Worm (Caenorhabditis elegans) whole organism, L1 larva: ENCODE data around the gene F56H9.8.

Experiments
- F16B12.6 ChIP-seq: fragments of 150-350 bp; optimal IDR thresholded peaks from 2 replicates; lab custom pipeline; 2014; ENCODE audit warnings: missing biosample characterization, missing genetic modification characterization
- Y116A8C.19 ChIP-seq: sonication (generic microtip); optimal IDR thresholded peaks from 2 replicates; lab custom pipeline; 2016; ENCODE audit warnings: missing compliant biosample characterization, missing genetic modification characterization, borderline replicate concordance
- aly-2 ChIP-seq: fragments of 150-350 bp; optimal IDR thresholded peaks from 2 replicates; lab custom pipeline; 2014; ENCODE audit warnings: missing biosample characterization, missing genetic modification characterization
- blmp-1 ChIP-seq: fragments of 150-350 bp; optimal IDR thresholded peaks from 2 replicates; lab custom pipeline; 2014; ENCODE audit warnings: missing biosample characterization, missing genetic modification characterization
- ceh-8 ChIP-seq: fragments of 200-800 bp; sonication (Bioruptor generic); optimal IDR thresholded peaks from 2 replicates; lab custom pipeline; 2018; ENCODE audit warnings: mild to moderate bottlenecking, missing genetic modification characterization, moderate library complexity, missing compliant biosample characterization
- ceh-82 ChIP-seq, 3 experiments: fragments of 150-350 bp in 1 of 3; sonication (generic microtip) in 2 of 3; optimal IDR thresholded peaks; 2 replicates each; lab custom pipeline; 2014 to 2017; ENCODE audit warnings: missing biosample characterization in 3 of 3, missing genetic modification characterization in 3 of 3
- ceh-88 ChIP-seq: fragments of 200-800 bp; sonication (Bioruptor generic); IDR thresholded peaks from 2 replicates; pipeline ENCODE4 v1.3.6; 2022; ENCODE audit warnings: missing genetic modification characterization, missing compliant biosample characterization
- ceh-90 ChIP-seq: sonication (generic microtip); optimal IDR thresholded peaks from 2 replicates; lab custom pipeline; 2016; ENCODE audit warnings: missing genetic modification characterization, missing compliant biosample characterization
- ces-1 ChIP-seq: fragments of 150-350 bp; optimal IDR thresholded peaks from 2 replicates; lab custom pipeline; 2014; ENCODE audit warnings: missing biosample characterization, missing genetic modification reagents, missing genetic modification characterization
- dpl-1 ChIP-seq, 3 experiments: fragments of 150-350 bp in 2 of 3; sonication (generic microtip) in 1 of 3; optimal IDR thresholded peaks; 2 replicates each; lab custom pipeline; 2014 to 2017; ENCODE audit warnings: missing biosample characterization in 3 of 3, missing genetic modification characterization in 3 of 3, missing genetic modification reagents in 3 of 3
- dsc-1 ChIP-seq: sonication (generic microtip); optimal IDR thresholded peaks from 2 replicates; lab custom pipeline; 2016; ENCODE audit warnings: mild to moderate bottlenecking, missing genetic modification characterization, missing compliant biosample characterization
- efl-1 ChIP-seq, 4 experiments: fragments of 150-350 bp; optimal IDR thresholded peaks in 3 of 4; peaks in 1 of 4; 1 replicate in 1 of 4; 2 replicates in 3 of 4; lab custom pipeline; 2014; ENCODE audit warnings: missing biosample characterization in 2 of 4, missing genetic modification characterization in 2 of 4, missing genetic modification reagents in 2 of 4
- egl-13 ChIP-seq: sonication (generic microtip); optimal IDR thresholded peaks from 2 replicates; lab custom pipeline; 2016; ENCODE audit warnings: missing genotype, missing genetic modification reagents, missing genetic modification characterization, missing compliant biosample characterization
- elt-3 ChIP-seq, 6 experiments: fragments of 150-350 bp in 1 of 6; sonication (generic microtip); optimal IDR thresholded peaks; 2 replicates each; lab custom pipeline; 2017 to 2018; ENCODE audit warnings: missing biosample characterization in 6 of 6, missing genetic modification characterization in 6 of 6, inconsistent platforms in 1 of 6
- ets-5 ChIP-seq: fragments of 200-800 bp; sonication (Bioruptor generic); IDR thresholded peaks from 2 replicates; pipeline ENCODE4 v1.3.6; 2022; ENCODE audit warnings: missing genetic modification characterization, missing compliant biosample characterization
- fkh-8 ChIP-seq: sonication (generic microtip); optimal IDR thresholded peaks from 2 replicates; lab custom pipeline; 2016; ENCODE audit warnings: mild to moderate bottlenecking, missing genetic modification characterization, missing compliant biosample characterization
- fos-1 ChIP-seq: fragments of 150-350 bp; optimal IDR thresholded peaks from 2 replicates; lab custom pipeline; 2014; ENCODE audit warnings: missing biosample characterization, missing genetic modification characterization
- hlh-4 ChIP-seq: sonication (generic microtip); optimal IDR thresholded peaks from 2 replicates; lab custom pipeline; 2016; ENCODE audit warnings: mild to moderate bottlenecking, missing genetic modification characterization, missing compliant biosample characterization
- irx-1 ChIP-seq: sonication (generic microtip); optimal IDR thresholded peaks from 2 replicates; lab custom pipeline; 2016; ENCODE audit warnings: missing genetic modification characterization, missing compliant biosample characterization
- isw-1 ChIP-seq: fragments of 200-800 bp; sonication (Bioruptor generic); IDR thresholded peaks from 2 replicates; pipeline ENCODE4 v1.3.6; 2022; ENCODE audit warnings: missing genetic modification characterization, missing compliant biosample characterization
- jun-1 ChIP-seq: fragments of 150-350 bp; optimal IDR thresholded peaks from 2 replicates; lab custom pipeline; 2014; ENCODE audit warnings: missing biosample characterization, missing genetic modification reagents, missing genetic modification characterization
- lin-13 ChIP-seq: fragments of 150-350 bp; optimal IDR thresholded peaks from 2 replicates; lab custom pipeline; 2014; ENCODE audit warnings: missing biosample characterization, missing genetic modification reagents, missing genetic modification characterization
- lin-35 ChIP-seq, 2 experiments: fragments of 150-350 bp; optimal IDR thresholded peaks; 2 replicates each; lab custom pipeline; 2014; ENCODE audit warnings: missing biosample characterization in 2 of 2, missing genetic modification characterization in 2 of 2, missing genetic modification reagents in 2 of 2
- lin-39 ChIP-seq: fragments of 150-350 bp; optimal IDR thresholded peaks from 2 replicates; lab custom pipeline; 2014; ENCODE audit warnings: missing biosample characterization, missing genetic modification reagents, missing genetic modification characterization
- lir-3 ChIP-seq: sonication (generic microtip); optimal IDR thresholded peaks from 2 replicates; lab custom pipeline; 2016; ENCODE audit warnings: mild to moderate bottlenecking, missing genetic modification characterization, moderate library complexity, missing compliant biosample characterization; ENCODE audit not compliant: poor library complexity
- lsy-2 ChIP-seq, 2 experiments: fragments of 150-350 bp; optimal IDR thresholded peaks; 2 replicates each; lab custom pipeline; 2014; ENCODE audit warnings: missing biosample characterization in 2 of 2, missing genetic modification characterization in 2 of 2
- mab-9 ChIP-seq: fragments of 200-800 bp; sonication (Bioruptor generic); IDR thresholded peaks from 2 replicates; pipeline ENCODE4 v1.3.6; 2022; ENCODE audit warnings: missing genetic modification reagents, missing genetic modification characterization, missing compliant biosample characterization
- mef-2 ChIP-seq: fragments of 150-350 bp; optimal IDR thresholded peaks from 2 replicates; lab custom pipeline; 2014; ENCODE audit warnings: missing biosample characterization, missing genetic modification characterization
- mep-1 ChIP-seq: fragments of 150-350 bp; optimal IDR thresholded peaks from 2 replicates; lab custom pipeline; 2014; ENCODE audit warnings: missing biosample characterization, missing genetic modification characterization
- nhr-11 ChIP-seq: fragments of 150-350 bp; optimal IDR thresholded peaks from 2 replicates; lab custom pipeline; 2014; ENCODE audit warnings: missing biosample characterization, missing genetic modification characterization
- nhr-12 ChIP-seq: sonication (generic microtip); optimal IDR thresholded peaks from 2 replicates; lab custom pipeline; 2017; ENCODE audit warnings: missing biosample characterization, missing genetic modification characterization
- nhr-20 ChIP-seq: sonication (generic microtip); optimal IDR thresholded peaks from 2 replicates; lab custom pipeline; 2016; ENCODE audit warnings: mild to moderate bottlenecking, missing genetic modification characterization, missing compliant biosample characterization
- nhr-237 ChIP-seq: fragments of 150-350 bp; optimal IDR thresholded peaks from 2 replicates; lab custom pipeline; 2014; ENCODE audit warnings: missing biosample characterization, missing genetic modification characterization
- nhr-28 ChIP-seq: fragments of 150-350 bp; optimal IDR thresholded peaks from 2 replicates; lab custom pipeline; 2014; ENCODE audit warnings: missing biosample characterization, missing genetic modification characterization
- nhr-71 ChIP-seq: sonication (generic microtip); optimal IDR thresholded peaks from 2 replicates; lab custom pipeline; 2016; ENCODE audit warnings: mild to moderate bottlenecking, missing genetic modification characterization, moderate library complexity, missing compliant biosample characterization
- nhr-76 ChIP-seq: sonication (generic microtip); optimal IDR thresholded peaks from 2 replicates; lab custom pipeline; 2017; ENCODE audit warnings: missing biosample characterization, missing genetic modification characterization
- nhr-77 ChIP-seq: fragments of 150-350 bp; optimal IDR thresholded peaks from 2 replicates; lab custom pipeline; 2014; ENCODE audit warnings: missing biosample characterization, missing genetic modification characterization
- nhr-90 ChIP-seq: sonication (generic microtip); optimal IDR thresholded peaks from 2 replicates; lab custom pipeline; 2016; ENCODE audit warnings: mild to moderate bottlenecking, missing genetic modification characterization, missing compliant biosample characterization; ENCODE audit not compliant: poor library complexity
- pax-3 ChIP-seq: fragments of 200-800 bp; sonication (Bioruptor generic); optimal IDR thresholded peaks from 2 replicates; lab custom pipeline; 2018; ENCODE audit warnings: mild to moderate bottlenecking, missing genetic modification characterization, moderate library complexity, missing compliant biosample characterization
- pqm-1 ChIP-seq: sonication (generic microtip); optimal IDR thresholded peaks from 3 replicates; lab custom pipeline; 2017; ENCODE audit warnings: missing biosample characterization, missing genetic modification characterization
- rnt-1 ChIP-seq: sonication (generic microtip); optimal IDR thresholded peaks from 2 replicates; lab custom pipeline; 2016; ENCODE audit warnings: mild to moderate bottlenecking, missing genetic modification characterization, moderate library complexity, missing compliant biosample characterization
- skn-1 ChIP-seq: fragments of 150-350 bp; optimal IDR thresholded peaks from 2 replicates; lab custom pipeline; 2014; ENCODE audit warnings: missing biosample characterization, missing genetic modification characterization
- sup-37 ChIP-seq: fragments of 200-800 bp; sonication (Bioruptor generic); optimal IDR thresholded peaks from 2 replicates; lab custom pipeline; 2018; ENCODE audit warnings: mild to moderate bottlenecking, missing genetic modification characterization, missing compliant biosample characterization
- swsn-7 ChIP-seq: sonication (generic microtip); optimal IDR thresholded peaks from 2 replicates; lab custom pipeline; 2016; ENCODE audit warnings: missing genetic modification characterization, missing compliant biosample characterization
- tbx-2 ChIP-seq: sonication (generic microtip); optimal IDR thresholded peaks from 2 replicates; lab custom pipeline; 2016; ENCODE audit warnings: missing genetic modification characterization, missing compliant biosample characterization
- tlp-1 ChIP-seq: fragments of 150-350 bp; optimal IDR thresholded peaks from 2 replicates; lab custom pipeline; 2014; ENCODE audit warnings: missing biosample characterization, missing genetic modification characterization
- unc-30 ChIP-seq: sonication (generic microtip); optimal IDR thresholded peaks from 2 replicates; lab custom pipeline; 2017; ENCODE audit warnings: missing biosample characterization, missing genetic modification characterization
- unc-86 ChIP-seq: sonication (generic microtip); optimal IDR thresholded peaks from 2 replicates; lab custom pipeline; 2016; ENCODE audit warnings: missing genetic modification characterization, missing compliant biosample characterization
- unc-98 ChIP-seq: fragments of 200-800 bp; sonication (Bioruptor generic); IDR thresholded peaks from 2 replicates; pipeline ENCODE4 v1.3.6; 2022; ENCODE audit warnings: missing genetic modification characterization, missing compliant biosample characterization
- vab-15 ChIP-seq: sonication (generic microtip); optimal IDR thresholded peaks from 2 replicates; lab custom pipeline; 2017; ENCODE audit warnings: missing genotype, mild to moderate bottlenecking, missing genetic modification characterization, missing compliant biosample characterization
- zip-4 ChIP-seq: fragments of 200-800 bp; sonication (Bioruptor generic); optimal IDR thresholded peaks from 2 replicates; lab custom pipeline; 2018; ENCODE audit warnings: mild to moderate bottlenecking, missing genetic modification characterization, moderate library complexity, missing compliant biosample characterization
- ztf-11 ChIP-seq, 2 experiments: sonication (generic microtip); optimal IDR thresholded peaks; 2 replicates each; lab custom pipeline; 2016 to 2017; ENCODE audit warnings: missing genetic modification characterization in 2 of 2, missing biosample characterization in 1 of 2, missing compliant biosample characterization in 1 of 2
- ztf-4 ChIP-seq: fragments of 150-350 bp; optimal IDR thresholded peaks from 2 replicates; lab custom pipeline; 2014; ENCODE audit warnings: missing biosample characterization, missing genetic modification characterization

Gene F56H9.8

ce11 chrV:12599110-12599509 lies 45.5 kb upstream of the F56H9.8 start, which contains the start of the genes C14C10.10 and ril-2 (continued):
- TF ChIP-seq elt-3 (tag; optimal IDR thresholded peaks at IDR 0.05; lab: Kevin White, UChicago) (no peak), lin-13 (GFP tag; lab: Kevin White, UChicago) (no peak), vab-15 (tag; lab: Kevin White, UChicago) (no peak), blmp-1 (tag; lab: Kevin White, UChicago) (no peak), unc-86 (tag; lab: Kevin White, UChicago) (no peak), pqm-1 (no peak), nhr-28 (tag; lab: Kevin White, UChicago) (no peak), jun-1 (tag; lab: Kevin White, UChicago) (no peak), ztf-11 (tag; optimal IDR thresholded peaks at IDR 0.05; lab: Kevin White, UChicago) (no peak), nhr-12 (tag; lab: Kevin White, UChicago) (no peak), dsc-1 (no peak), unc-98 (no peak), ceh-8 (GFP tag; lab: Kevin White, UChicago) (no peak), nhr-20 (tag; lab: Kevin White, UChicago) (no peak), nhr-11 (tag; lab: Kevin White, UChicago) (no peak), skn-1 (tag; lab: Kevin White, UChicago) (no peak), zip-4 (GFP tag; lab: Kevin White, UChicago) (no peak), F16B12.6 (tag; lab: Kevin White, UChicago) (peak; percentile 84), efl-1 (optimal IDR thresholded peaks at IDR 0.05; lab: Kevin White, UChicago) (peak; percentile 30 to 33), efl-1 (GFP tag; optimal IDR thresholded peaks at IDR 0.05 in 1 of 2; lab: Kevin White, UChicago) (peak; percentile 51 to 94), lin-39 (tag; lab: Kevin White, UChicago) (no peak), tlp-1 (tag; lab: Kevin White, UChicago) (no peak), ets-5 (GFP tag; lab: Robert Waterston, UW) (no peak), sup-37 (GFP tag; lab: Kevin White, UChicago) (no peak), lir-3 (tag; lab: Kevin White, UChicago) (no peak), ces-1 (GFP tag; lab: Kevin White, UChicago) (no peak), pax-3 (no peak), lin-35 (GFP tag; optimal IDR thresholded peaks at IDR 0.05; lab: Kevin White, UChicago) (peak in 1 of 2 experiments; percentile 34), lsy-2 (tag; optimal IDR thresholded peaks at IDR 0.05; lab: Kevin White, UChicago) (peak; percentile 4 to 51), nhr-71 (tag; lab: Kevin White, UChicago) (peak; percentile 47), hlh-4 (tag; lab: Kevin White, UChicago) (no peak), dpl-1 (GFP tag; optimal IDR thresholded peaks at IDR 0.05; lab: Kevin White, UChicago) (peak in 2 of 3 experiments; percentile 43 to 45), unc-30 (no peak), nhr-237 (tag; lab: Kevin White, UChicago) (no peak), irx-1 (tag; lab: Kevin White, UChicago) (peak; percentile 36), fos-1 (tag; lab: Kevin White, UChicago) (no peak), mep-1 (tag; lab: Kevin White, UChicago) (peak; percentile 65), swsn-7 (tag; lab: Kevin White, UChicago) (peak; percentile 15), ceh-82 (tag; optimal IDR thresholded peaks at IDR 0.05; lab: Kevin White, UChicago) (peak in 2 of 3 experiments; percentile 13 to 32), egl-13 (no peak), nhr-77 (no peak), rnt-1 (tag; lab: Kevin White, UChicago) (peak; percentile 28), mef-2 (tag; lab: Kevin White, UChicago) (no peak), fkh-8 (tag; lab: Kevin White, UChicago) (no peak), Y116A8C.19 (tag; lab: Kevin White, UChicago) (no peak), nhr-90 (no peak), ceh-90 (tag; lab: Kevin White, UChicago) (no peak), nhr-76 (tag; lab: Kevin White, UChicago) (no peak), ztf-4 (no peak), mab-9 (GFP tag; lab: Robert Waterston, UW) (no peak), isw-1 (no peak), aly-2 (tag; lab: Kevin White, UChicago) (peak; percentile 13), ceh-88 (GFP tag; lab: Robert Waterston, UW) (no peak), tbx-2 (tag; lab: Kevin White, UChicago) (peak; percentile 0)
